Fruit fly (Drosophila melanogaster): ENCODE measurements around the gene Atg4a.

dm6 chr2L:1114230-1114629 lies 33.5 kb downstream of the Atg4a start:
- TF ChIP-seq CG8632 (GFP tag; optimal IDR thresholded peaks at IDR 0.05) (no peak), Eip93F (GFP tag; optimal IDR thresholded peaks at IDR 0.05) (no peak), CG34406 (GFP tag; optimal IDR thresholded peaks at IDR 0.05) (no peak), Hr4 (GFP tag; optimal IDR thresholded peaks at IDR 0.05) (no peak), CG6808 (GFP tag; optimal IDR thresholded peaks at IDR 0.05) (no peak), CG15336 (GFP tag; IDR thresholded peaks at IDR 0.05) (no peak), achi (GFP tag; optimal IDR thresholded peaks at IDR 0.05) (no peak)

Data from whole organism, prepupa.